Fruit fly (Drosophila melanogaster) S2 (cell line): Measurements from ENCODE around the gene Diedel3.

Source experiments
- CG8478 ChIP-seq: fragments of >200 bp; optimal IDR thresholded peaks from 2 replicates; lab custom pipeline; 2018
- CTCF ChIP-seq, 2 experiments: fragments of >200 bp; optimal IDR thresholded peaks; 2 replicates each; lab custom pipeline; 2018

dm6 chrX:19018102-19018814, 32.0 kb upstream of the Diedel3 start:
- TF ChIP-seq CG8478 (no peak), CTCF (optimal IDR thresholded peaks at IDR 0.05; lab: Kevin White, UChicago) (no peak)
